Worm (Caenorhabditis elegans): ENCODE results near the gene F13E6.2.
A peak's percentile ranks its signal among the peaks of the same experiment; 100 is the strongest.

F13E6.2 gene

ce11 chrX:10679193-10679592, 5.1 kb upstream of the F13E6.2 start:
- TF ChIP-seq nhr-10 (tag; optimal IDR thresholded peaks at IDR 0.05) (no peak), fos-1 (tag; optimal IDR thresholded peaks at IDR 0.05) (peak; percentile 85), peb-1 (tag; optimal IDR thresholded peaks at IDR 0.05) (no peak), elt-3 (tag; optimal IDR thresholded peaks at IDR 0.05) (no peak), sma-9 (GFP tag; optimal IDR thresholded peaks at IDR 0.05) (no peak), sma-9 (tag; optimal IDR thresholded peaks at IDR 0.05) (no peak), nhr-129 (tag; optimal IDR thresholded peaks at IDR 0.05) (peak; percentile 54), zag-1 (tag; optimal IDR thresholded peaks at IDR 0.05) (no peak), nhr-77 (tag; optimal IDR thresholded peaks at IDR 0.05) (no peak), ama-1 (optimal IDR thresholded peaks at IDR 0.05) (no peak), snpc-4 (tag; optimal IDR thresholded peaks at IDR 0.05) (no peak), lsy-2 (tag; optimal IDR thresholded peaks at IDR 0.05) (peak in 1 of 2 experiments; percentile 27), nhr-12 (tag; optimal IDR thresholded peaks at IDR 0.05) (no peak), Y55F3AM.14 (GFP tag; optimal IDR thresholded peaks at IDR 0.05) (no peak), ztf-4 (tag; optimal IDR thresholded peaks at IDR 0.05) (no peak), mdl-1 (tag; optimal IDR thresholded peaks at IDR 0.05) (no peak), unc-55 (GFP tag; optimal IDR thresholded peaks at IDR 0.05) (peak; percentile 27), egl-27 (tag; optimal IDR thresholded peaks at IDR 0.05) (no peak), aly-2 (tag; optimal IDR thresholded peaks at IDR 0.05) (no peak), blmp-1 (tag; optimal IDR thresholded peaks at IDR 0.05; ENCODE audit: insufficient read depth) (no peak), lin-11 (tag; optimal IDR thresholded peaks at IDR 0.05) (no peak), ztf-1 (GFP tag; conservative IDR thresholded peaks at IDR 0.05) (no peak), mab-5 (tag; optimal IDR thresholded peaks at IDR 0.05) (no peak), gmeb-1 (tag; optimal IDR thresholded peaks at IDR 0.05) (no peak), lin-39 (tag; optimal IDR thresholded peaks at IDR 0.05) (no peak), C34F6.9 (tag; optimal IDR thresholded peaks at IDR 0.05) (peak; percentile 63), nhr-237 (tag; optimal IDR thresholded peaks at IDR 0.05) (no peak), R02D3.7 (tag; optimal IDR thresholded peaks at IDR 0.05) (no peak), nhr-25 (tag; optimal IDR thresholded peaks at IDR 0.05) (peak; percentile 5), skn-1 (tag; optimal IDR thresholded peaks at IDR 0.05) (no peak), ceh-16 (tag; optimal IDR thresholded peaks at IDR 0.05) (no peak), ceh-82 (tag; optimal IDR thresholded peaks at IDR 0.05) (no peak), F13H6.1 (tag; optimal IDR thresholded peaks at IDR 0.05) (no peak), elt-1 (tag; optimal IDR thresholded peaks at IDR 0.05) (no peak), crh-2 (tag; optimal IDR thresholded peaks at IDR 0.05) (peak; percentile 65), ZK546.5 (tag; optimal IDR thresholded peaks at IDR 0.05) (no peak), sem-4 (tag; optimal IDR thresholded peaks at IDR 0.05) (no peak), lin-13 (GFP tag; optimal IDR thresholded peaks at IDR 0.05) (no peak), nhr-6 (tag; optimal IDR thresholded peaks at IDR 0.05) (no peak), nhr-11 (tag; optimal IDR thresholded peaks at IDR 0.05) (no peak), ztf-11 (tag; optimal IDR thresholded peaks at IDR 0.05) (no peak)

- TF ChIP-seq ceh-82 (tag; optimal IDR thresholded peaks at IDR 0.05) (no peak), nhr-10 (tag; optimal IDR thresholded peaks at IDR 0.05) (no peak), zag-1 (tag; optimal IDR thresholded peaks at IDR 0.05) (peak; percentile 19), F13H6.1 (tag; optimal IDR thresholded peaks at IDR 0.05) (peak; percentile 34), lin-13 (GFP tag; optimal IDR thresholded peaks at IDR 0.05) (peak; percentile 23), dmd-4 (tag; optimal IDR thresholded peaks at IDR 0.05) (no peak), fos-1 (tag; optimal IDR thresholded peaks at IDR 0.05) (peak; percentile 18), skn-1 (tag; optimal IDR thresholded peaks at IDR 0.05) (no peak), aly-2 (tag; optimal IDR thresholded peaks at IDR 0.05) (no peak), elt-1 (tag; optimal IDR thresholded peaks at IDR 0.05) (no peak), nhr-23 (tag; optimal IDR thresholded peaks at IDR 0.05) (no peak), ztf-1 (GFP tag; conservative IDR thresholded peaks at IDR 0.05) (no peak), ama-1 (optimal IDR thresholded peaks at IDR 0.05) (peak; percentile 66), unc-39 (tag; optimal IDR thresholded peaks at IDR 0.05) (no peak), ztf-4 (tag; optimal IDR thresholded peaks at IDR 0.05) (no peak), nhr-237 (tag; optimal IDR thresholded peaks at IDR 0.05) (no peak), alr-1 (tag; optimal IDR thresholded peaks at IDR 0.05) (no peak), sma-9 (GFP tag; optimal IDR thresholded peaks at IDR 0.05) (peak; percentile 58), sma-9 (tag; optimal IDR thresholded peaks at IDR 0.05) (no peak), nhr-11 (tag; optimal IDR thresholded peaks at IDR 0.05) (no peak), peb-1 (tag; optimal IDR thresholded peaks at IDR 0.05) (no peak), nhr-12 (tag; optimal IDR thresholded peaks at IDR 0.05) (no peak), mbf-1 (tag; optimal IDR thresholded peaks at IDR 0.05) (no peak), snpc-4 (tag; optimal IDR thresholded peaks at IDR 0.05) (no peak), ceh-16 (tag; optimal IDR thresholded peaks at IDR 0.05) (no peak), nhr-25 (tag; optimal IDR thresholded peaks at IDR 0.05) (peak; percentile 68), lin-11 (tag; optimal IDR thresholded peaks at IDR 0.05) (no peak), nhr-77 (tag; optimal IDR thresholded peaks at IDR 0.05) (no peak), ZK546.5 (tag; optimal IDR thresholded peaks at IDR 0.05) (no peak), mab-5 (tag; optimal IDR thresholded peaks at IDR 0.05) (peak; percentile 49), Y55F3AM.14 (GFP tag; optimal IDR thresholded peaks at IDR 0.05) (no peak), egl-27 (tag; optimal IDR thresholded peaks at IDR 0.05) (peak; percentile 40), nhr-6 (tag; optimal IDR thresholded peaks at IDR 0.05) (peak; percentile 75), sem-4 (tag; optimal IDR thresholded peaks at IDR 0.05) (peak; percentile 12), mdl-1 (tag; optimal IDR thresholded peaks at IDR 0.05) (peak in 1 of 2 experiments; percentile 23), C34F6.9 (tag; optimal IDR thresholded peaks at IDR 0.05) (peak; percentile 68), crh-2 (tag; optimal IDR thresholded peaks at IDR 0.05) (peak; percentile 69), gmeb-1 (tag; optimal IDR thresholded peaks at IDR 0.05) (no peak), blmp-1 (tag; optimal IDR thresholded peaks at IDR 0.05; ENCODE audit: insufficient read depth) (peak; percentile 54), lsy-2 (tag; optimal IDR thresholded peaks at IDR 0.05) (peak in 1 of 2 experiments; percentile 27), R02D3.7 (tag; optimal IDR thresholded peaks at IDR 0.05) (no peak), sma-3 (GFP tag; optimal IDR thresholded peaks at IDR 0.05) (peak; percentile 26)
Observed at ce11 chrX:10678081-10678736, 4.1 kb upstream of the F13E6.2 start.
